Worm (Caenorhabditis elegans): ENCODE results near the gene M04B2.4.

M04B2.4 gene

ce11 chrIV:11520960-11521359, at the start of gene M04B2.4, which contains the start of gene gfl-1:
M04B2.4 (minus strand) TSS chrIV:11521031.
gfl-1 (plus strand) TSS chrIV:11521290.
- TF ChIP-seq set-16 (GFP tag; IDR thresholded peaks at IDR 0.05) (no peak), nhr-25 (tag; optimal IDR thresholded peaks at IDR 0.05; ENCODE audit: borderline replicate concordance, insufficient read depth) (no peak), pha-4 (GFP tag; IDR thresholded peaks at IDR 0.05) (no peak), pha-4 (tag; optimal IDR thresholded peaks at IDR 0.05) (no peak), egl-43 (GFP tag; IDR thresholded peaks at IDR 0.05) (no peak), zfp-3 (GFP tag; conservative IDR thresholded peaks at IDR 0.05) (no peak), Y48G9A.11 (GFP tag; IDR thresholded peaks at IDR 0.05) (peak; percentile 89), nhr-111 (GFP tag; optimal IDR thresholded peaks at IDR 0.05) (no peak), hlh-11 (tag; optimal IDR thresholded peaks at IDR 0.05) (no peak), spr-3 (GFP tag; optimal IDR thresholded peaks at IDR 0.05) (no peak), pqm-1 (tag; optimal IDR thresholded peaks at IDR 0.05) (no peak), F10B5.3 (tag; optimal IDR thresholded peaks at IDR 0.05) (no peak), dmd-8 (GFP tag; IDR thresholded peaks at IDR 0.05) (no peak), lin-1 (GFP tag; IDR thresholded peaks at IDR 0.05) (no peak), ztf-7 (tag; optimal IDR thresholded peaks at IDR 0.05) (peak; percentile 28), daf-8 (GFP tag; IDR thresholded peaks at IDR 0.05) (no peak), lsy-2 (tag; optimal IDR thresholded peaks at IDR 0.05) (peak in 1 of 2 experiments; percentile 55), zip-2 (tag; optimal IDR thresholded peaks at IDR 0.05) (no peak), arid-1 (GFP tag; conservative IDR thresholded peaks at IDR 0.05) (no peak), mxl-3 (GFP tag; optimal IDR thresholded peaks at IDR 0.05) (no peak), rbr-2 (tag; optimal IDR thresholded peaks at IDR 0.05) (no peak), madf-9 (GFP tag; conservative IDR thresholded peaks at IDR 0.05) (no peak), nhr-48 (tag; optimal IDR thresholded peaks at IDR 0.05) (no peak), R02D3.7 (tag; optimal IDR thresholded peaks at IDR 0.05) (peak; percentile 74), skn-1 (tag; optimal IDR thresholded peaks at IDR 0.05) (no peak), attf-4 (tag; optimal IDR thresholded peaks at IDR 0.05) (no peak), ceh-28 (tag; optimal IDR thresholded peaks at IDR 0.05) (no peak), unc-62 (GFP tag; optimal IDR thresholded peaks at IDR 0.05 in 1 of 2) (no peak), unc-62 (tag; optimal IDR thresholded peaks at IDR 0.05) (no peak), F26F4.8 (GFP tag; conservative IDR thresholded peaks at IDR 0.05) (no peak), snpc-1.2 (GFP tag; IDR thresholded peaks at IDR 0.05) (no peak), dpl-1 (GFP tag; optimal IDR thresholded peaks at IDR 0.05) (peak; percentile 56), T20F7.1 (GFP tag; optimal IDR thresholded peaks at IDR 0.05) (peak; percentile 96), nhr-41 (GFP tag; IDR thresholded peaks at IDR 0.05) (no peak), T26A8.4 (GFP tag; IDR thresholded peaks at IDR 0.05) (no peak)

ce11 chrIV:11570200-11570599, 49.4 kb upstream of the M04B2.4 start, which contains the start of gene srgp-1:
srgp-1 (plus strand) TSS chrIV:11570500.
- TF ChIP-seq daf-19 (GFP tag; conservative IDR thresholded peaks at IDR 0.05), result no peak

DNA sequence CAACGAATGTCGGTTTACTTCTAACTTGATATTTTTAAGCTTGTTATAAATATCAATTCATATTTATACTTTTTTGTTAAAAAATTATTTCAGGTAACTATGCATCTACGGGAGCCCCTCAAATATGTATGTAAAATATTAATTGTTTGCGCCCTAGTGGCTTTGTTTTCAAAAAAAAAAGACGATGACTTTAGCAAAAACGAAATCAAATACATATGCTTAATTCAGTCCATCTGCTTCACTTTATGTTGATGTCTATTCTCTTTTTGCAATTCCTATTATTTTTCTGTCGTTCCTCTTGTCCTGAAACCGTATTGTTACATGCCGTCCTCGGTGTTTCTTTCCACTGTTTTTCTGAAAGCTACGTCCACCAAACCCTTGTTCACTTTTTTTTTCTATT, 49.0 kb upstream of the M04B2.4 start:
- TF ChIP-seq nhr-11 (tag; optimal IDR thresholded peaks at IDR 0.05), result no peak
- peak; percentile 3 for TF ChIP-seq aha-1 (tag)

ce11 chrIV:11568249-11568940, 47.6 kb upstream of the M04B2.4 start:
- TF ChIP-seq aha-1 (tag) (peak; percentile 22), daf-16 (GFP tag; optimal IDR thresholded peaks at IDR 0.05) (no peak), daf-16 (tag; optimal IDR thresholded peaks at IDR 0.05) (peak; percentile 8), unc-62 (GFP tag; optimal IDR thresholded peaks at IDR 0.05 in 1 of 2) (peak in 1 of 2 experiments; percentile 96), unc-62 (tag; optimal IDR thresholded peaks at IDR 0.05) (no peak), zip-11 (GFP tag; IDR thresholded peaks at IDR 0.05) (no peak)

Measured in whole organism, L4 larva.